Fruit fly (Drosophila melanogaster) whole organism, embryonic: ENCODE measurements around the gene mld.
A peak's percentile ranks its signal among the peaks of the same experiment; 100 is the strongest.

Experiments
- Abd-B ChIP-seq: fragments of 200-800 bp; sonication (Bioruptor generic); optimal IDR thresholded peaks from 2 replicates; lab custom pipeline; 2018; ENCODE audit warnings: missing biosample characterization, mild to moderate bottlenecking, missing genetic modification characterization, moderate library complexity
- CG1024 ChIP-seq: fragments of 200-800 bp; sonication (Bioruptor generic); IDR thresholded peaks from 2 replicates; pipeline ENCODE4 v1.3.6; 2022; ENCODE audit warnings: missing biosample characterization, missing genetic modification characterization
- CG10431 ChIP-seq: fragments of 200-800 bp; sonication (Bioruptor generic); optimal IDR thresholded peaks from 3 replicates; lab custom pipeline; 2018; ENCODE audit warnings: missing biosample characterization, mild to moderate bottlenecking, missing genetic modification characterization
- CG10462 ChIP-seq: fragments of 200-800 bp; sonication (Bioruptor generic); optimal IDR thresholded peaks from 2 replicates; lab custom pipeline; 2016; ENCODE audit warnings: missing biosample characterization, missing genetic modification characterization
- CG10565 ChIP-seq: fragments of 200-800 bp; sonication (Bioruptor generic); optimal IDR thresholded peaks from 3 replicates; lab custom pipeline; 2016; ENCODE audit warnings: missing biosample characterization, mild to moderate bottlenecking, missing genetic modification characterization
- CG11085 ChIP-seq: fragments of 200-800 bp; sonication (Bioruptor generic); IDR thresholded peaks from 2 replicates; pipeline ENCODE4 v1.3.6; 2022; ENCODE audit warnings: missing biosample characterization, missing genetic modification characterization
- CG12299 ChIP-seq: fragments of 200-800 bp; sonication (Bioruptor generic); optimal IDR thresholded peaks from 2 replicates; lab custom pipeline; 2018; ENCODE audit warnings: missing biosample characterization, mild to moderate bottlenecking, missing genetic modification characterization
- CG12391 ChIP-seq: fragments of 200-800 bp; sonication (Bioruptor generic); optimal IDR thresholded peaks from 3 replicates; lab custom pipeline; 2018; ENCODE audit warnings: missing biosample characterization, mild to moderate bottlenecking, missing genetic modification characterization, moderate library complexity
- CG16813 ChIP-seq: fragments of 200-800 bp; sonication (Bioruptor generic); IDR thresholded peaks from 3 replicates; pipeline ENCODE4 v1.3.6; 2022; ENCODE audit warnings: missing biosample characterization, missing genetic modification characterization; ENCODE audit not compliant: partially characterized antibody
- CG17612 ChIP-seq: fragments of 200-800 bp; sonication (Bioruptor generic); IDR thresholded peaks from 2 replicates; pipeline ENCODE4 v1.3.6; 2022; ENCODE audit warnings: missing biosample characterization, missing genetic modification characterization
- CG18011 ChIP-seq: fragments of 200-800 bp; sonication (Bioruptor generic); optimal IDR thresholded peaks from 2 replicates; lab custom pipeline; 2017; ENCODE audit warnings: missing biosample characterization, missing genetic modification characterization, mild to moderate bottlenecking, moderate library complexity, missing genotype
- CG2116 ChIP-seq: fragments of 200-800 bp; sonication (Bioruptor generic); optimal IDR thresholded peaks from 3 replicates; lab custom pipeline; 2018; ENCODE audit warnings: missing biosample characterization, mild to moderate bottlenecking, missing genetic modification characterization
- CG2202 ChIP-seq: fragments of 200-800 bp; sonication (Bioruptor generic); optimal IDR thresholded peaks from 2 replicates; lab custom pipeline; 2018; ENCODE audit warnings: missing biosample characterization, mild to moderate bottlenecking, missing genetic modification characterization
- CG2712 ChIP-seq: fragments of 200-800 bp; optimal IDR thresholded peaks from 3 replicates; lab custom pipeline; 2019; ENCODE audit warnings: missing biosample characterization, mild to moderate bottlenecking, missing genetic modification characterization, moderate library complexity
- CG4360 ChIP-seq: fragments of 200-800 bp; sonication (Bioruptor generic); IDR thresholded peaks from 2 replicates; pipeline ENCODE4 v1.3.6; 2022; ENCODE audit warnings: missing biosample characterization, missing genetic modification characterization
- CG8478 ChIP-seq: fragments of >200 bp; optimal IDR thresholded peaks from 2 replicates; lab custom pipeline; 2018
- CG8944 ChIP-seq: fragments of 200-800 bp; sonication (Bioruptor generic); optimal IDR thresholded peaks from 3 replicates; lab custom pipeline; 2016; ENCODE audit warnings: missing biosample characterization, missing genetic modification characterization
- CG9609 ChIP-seq: fragments of 200-800 bp; sonication (Bioruptor generic); optimal IDR thresholded peaks from 3 replicates; lab custom pipeline; 2016; ENCODE audit warnings: missing biosample characterization, missing genetic modification characterization
- CoRest ChIP-seq: fragments of 200-800 bp; sonication (Bioruptor generic); optimal IDR thresholded peaks from 3 replicates; lab custom pipeline; 2018; ENCODE audit warnings: missing biosample characterization, mild to moderate bottlenecking, missing genetic modification characterization, moderate library complexity
- Dfd ChIP-seq, 2 experiments: fragments of >200 bp; optimal IDR thresholded peaks; 2 replicates each; lab custom pipeline; 2017; ENCODE audit warnings: missing biosample characterization in 2 of 2, missing genetic modification characterization in 2 of 2
- Ets97D ChIP-seq: fragments of 200-800 bp; sonication (Bioruptor generic); optimal IDR thresholded peaks from 3 replicates; lab custom pipeline; 2016; ENCODE audit warnings: missing biosample characterization, missing genetic modification characterization
- Fer2 ChIP-seq: fragments of 200-800 bp; sonication (Bioruptor generic); optimal IDR thresholded peaks from 2 replicates; lab custom pipeline; 2018; ENCODE audit warnings: missing biosample characterization, mild to moderate bottlenecking, missing genetic modification characterization, moderate library complexity
- HHEX ChIP-seq: fragments of 200-800 bp; sonication (Bioruptor generic); optimal IDR thresholded peaks from 3 replicates; lab custom pipeline; 2017; ENCODE audit warnings: missing biosample characterization, mild to moderate bottlenecking, missing genetic modification characterization, missing genetic modification reagents
- Meics ChIP-seq: fragments of 200-800 bp; sonication (Bioruptor generic); optimal IDR thresholded peaks from 2 replicates; lab custom pipeline; 2017; ENCODE audit warnings: missing biosample characterization, mild to moderate bottlenecking, missing genetic modification characterization
- NC2α ChIP-seq: fragments of 200-800 bp; sonication (Bioruptor generic); optimal IDR thresholded peaks from 2 replicates; lab custom pipeline; 2016; ENCODE audit warnings: missing biosample characterization, missing genetic modification characterization
- Neu2 ChIP-seq: fragments of 200-800 bp; sonication (Bioruptor generic); optimal IDR thresholded peaks from 3 replicates; lab custom pipeline; 2016; ENCODE audit warnings: missing biosample characterization, missing genetic modification characterization, borderline replicate concordance
- Nf-YB ChIP-seq: fragments of 200-800 bp; sonication (Bioruptor generic); optimal IDR thresholded peaks from 3 replicates; lab custom pipeline; 2019; ENCODE audit warnings: missing biosample characterization, mild to moderate bottlenecking, missing genetic modification characterization, moderate library complexity
- Side ChIP-seq: fragments of 200-800 bp; sonication (Bioruptor generic); optimal IDR thresholded peaks from 2 replicates; lab custom pipeline; 2016; ENCODE audit warnings: missing biosample characterization, missing genetic modification characterization
- Stat92E ChIP-seq, 3 experiments: fragments of >200 bp in 2 of 3; fragments of 200-800 bp in 1 of 3; sonication (Bioruptor generic) in 1 of 3; optimal IDR thresholded peaks; 2 replicates each; lab custom pipeline; 2017 to 2019; ENCODE audit warnings: missing biosample characterization in 3 of 3, missing genetic modification characterization in 3 of 3, mild to moderate bottlenecking in 1 of 3, moderate library complexity in 1 of 3
- Trl ChIP-seq, 3 experiments: fragments of >200 bp in 2 of 3; fragments of 200-800 bp in 1 of 3; sonication (Bioruptor generic) in 1 of 3; optimal IDR thresholded peaks; 2 replicates in 1 of 3; 3 replicates in 2 of 3; lab custom pipeline; 2016 to 2017; ENCODE audit warnings: missing biosample characterization in 1 of 3, missing genetic modification characterization in 1 of 3
- ac ChIP-seq: fragments of 200-800 bp; sonication (Bioruptor generic); optimal IDR thresholded peaks from 3 replicates; lab custom pipeline; 2017; ENCODE audit warnings: missing biosample characterization, mild to moderate bottlenecking, missing genetic modification characterization
- az2 ChIP-seq: fragments of 200-800 bp; sonication (Bioruptor generic); optimal IDR thresholded peaks from 3 replicates; lab custom pipeline; 2016; ENCODE audit warnings: missing biosample characterization, missing genetic modification characterization
- bsh ChIP-seq, 2 experiments: fragments of 200-800 bp; sonication (Bioruptor generic); optimal IDR thresholded peaks; 2 replicates each; lab custom pipeline; 2017 to 2018; ENCODE audit warnings: mild to moderate bottlenecking in 2 of 2, missing biosample characterization in 2 of 2, missing genetic modification characterization in 2 of 2, moderate library complexity in 1 of 2
- corto ChIP-seq: fragments of 200-800 bp; sonication (Bioruptor generic); optimal IDR thresholded peaks from 2 replicates; lab custom pipeline; 2016; ENCODE audit warnings: missing biosample characterization, mild to moderate bottlenecking, missing genetic modification characterization, moderate library complexity
- crp ChIP-seq, 2 experiments: fragments of 200-800 bp; sonication (Bioruptor generic); optimal IDR thresholded peaks; 2 replicates in 1 of 2; 3 replicates in 1 of 2; lab custom pipeline; 2017; ENCODE audit warnings: missing biosample characterization in 2 of 2, missing genetic modification characterization in 2 of 2, mild to moderate bottlenecking in 1 of 2, moderate library complexity in 1 of 2
- dysf ChIP-seq: fragments of 200-800 bp; sonication (Bioruptor generic); IDR thresholded peaks from 3 replicates; pipeline ENCODE4 v1.3.6; 2022; ENCODE audit warnings: missing biosample characterization, missing genetic modification characterization
- exex ChIP-seq: fragments of 200-800 bp; sonication (Bioruptor generic); optimal IDR thresholded peaks from 4 replicates; lab custom pipeline; 2018; ENCODE audit warnings: missing biosample characterization, mild to moderate bottlenecking, missing genetic modification characterization, moderate library complexity
- gsb-n ChIP-seq: fragments of 200-800 bp; sonication (Bioruptor generic); optimal IDR thresholded peaks from 3 replicates; lab custom pipeline; 2018; ENCODE audit warnings: missing biosample characterization, mild to moderate bottlenecking, missing genetic modification characterization
- h ChIP-seq: fragments of >200 bp; optimal IDR thresholded peaks from 2 replicates; lab custom pipeline; 2017
- ham ChIP-seq: fragments of 200-800 bp; sonication (Bioruptor generic); IDR thresholded peaks from 2 replicates; pipeline ENCODE4 v1.3.6; 2022; ENCODE audit warnings: missing biosample characterization, missing genetic modification characterization
- lbe ChIP-seq: fragments of 200-800 bp; sonication (Bioruptor generic); optimal IDR thresholded peaks from 2 replicates; lab custom pipeline; 2016; ENCODE audit warnings: missing biosample characterization, mild to moderate bottlenecking, missing genetic modification characterization
- luna ChIP-seq: fragments of 200-800 bp; sonication (Bioruptor generic); optimal IDR thresholded peaks from 2 replicates; lab custom pipeline; 2016; ENCODE audit warnings: missing biosample characterization, missing genetic modification characterization
- pho ChIP-seq: fragments of 200-800 bp; sonication (Bioruptor generic); optimal IDR thresholded peaks from 2 replicates; lab custom pipeline; 2016; ENCODE audit warnings: missing biosample characterization, missing genetic modification characterization
- row ChIP-seq: fragments of 200-800 bp; sonication (Bioruptor generic); IDR thresholded peaks from 3 replicates; pipeline ENCODE4 v1.3.6; 2022; ENCODE audit warnings: missing biosample characterization, missing genetic modification characterization
- scrt ChIP-seq: fragments of 200-800 bp; sonication (Bioruptor generic); optimal IDR thresholded peaks from 2 replicates; lab custom pipeline; 2018; ENCODE audit warnings: missing biosample characterization, mild to moderate bottlenecking, missing genetic modification characterization, moderate library complexity
- sima ChIP-seq: fragments of 200-800 bp; sonication (Bioruptor generic); optimal IDR thresholded peaks from 2 replicates; lab custom pipeline; 2016; ENCODE audit warnings: missing biosample characterization, missing genetic modification characterization
- sr ChIP-seq: fragments of 200-800 bp; sonication (Bioruptor generic); IDR thresholded peaks from 3 replicates; pipeline ENCODE4 v1.3.6; 2022; ENCODE audit warnings: missing biosample characterization, missing genetic modification characterization
- tna ChIP-seq: fragments of 200-800 bp; sonication (Bioruptor generic); IDR thresholded peaks from 2 replicates; pipeline ENCODE4 v1.3.6; 2022; ENCODE audit warnings: missing biosample characterization, missing genetic modification characterization; ENCODE audit not compliant: partially characterized antibody
- toy ChIP-seq: fragments of 200-800 bp; sonication (Bioruptor generic); IDR thresholded peaks from 2 replicates; pipeline ENCODE4 v1.3.6; 2022; ENCODE audit warnings: missing biosample characterization, missing genetic modification characterization
- tx ChIP-seq: fragments of 200-800 bp; sonication (Bioruptor generic); optimal IDR thresholded peaks from 2 replicates; lab custom pipeline; 2016; ENCODE audit warnings: missing biosample characterization, missing genetic modification characterization
- wor ChIP-seq: fragments of 200-800 bp; sonication (Bioruptor generic); IDR thresholded peaks from 2 replicates; pipeline ENCODE4 v1.3.6; 2022; ENCODE audit warnings: missing biosample characterization, missing genetic modification characterization

The mld gene

DNA sequence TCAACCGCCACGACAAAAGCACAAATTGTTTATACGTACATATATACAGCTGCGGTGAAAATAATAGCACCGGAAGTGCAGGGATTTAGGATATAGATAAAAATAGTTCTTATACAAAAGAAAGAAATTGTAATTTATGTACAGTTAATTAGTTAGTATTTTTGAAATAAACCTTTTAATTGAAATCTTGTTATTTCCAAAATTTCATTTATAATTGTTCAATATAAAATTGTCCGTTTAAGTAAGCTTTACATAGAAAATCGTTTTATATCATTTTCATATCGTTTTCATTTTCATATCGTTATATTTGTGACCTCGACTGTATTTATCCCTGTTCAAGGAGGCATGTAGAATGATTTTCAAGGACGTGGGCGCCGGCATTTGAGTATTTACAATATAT, 11.3 kb upstream of the mld start (continued):
- TF ChIP-seq CG10431 = no peak
- no peak for TF ChIP-seq tna (GFP tag; lab: Robert Waterston, UW)
- no peak for TF ChIP-seq Trl (optimal IDR thresholded peaks at IDR 0.05; lab: Kevin White, UChicago)
- TF ChIP-seq Trl (GFP tag; optimal IDR thresholded peaks at IDR 0.05; lab: Kevin White, UChicago) = no peak
- TF ChIP-seq CG12391 = peak; percentile 70
- TF ChIP-seq Side (GFP tag; lab: Kevin White, UChicago) = no peak
- TF ChIP-seq exex (tag; lab: Kevin White, UChicago) = peak; percentile 37
- TF ChIP-seq pho (GFP tag; lab: Kevin White, UChicago) = peak; percentile 52
- peak; percentile 63 for TF ChIP-seq CG2712
- peak; percentile 20 for TF ChIP-seq az2 (GFP tag; lab: Kevin White, UChicago)
- no peak for TF ChIP-seq sima
- peak; percentile 67 for TF ChIP-seq scrt (GFP tag; lab: Kevin White, UChicago)
- no peak for TF ChIP-seq CG16813 (GFP tag; lab: Robert Waterston, UW)
- TF ChIP-seq bsh (GFP tag; optimal IDR thresholded peaks at IDR 0.05; lab: Kevin White, UChicago) = peak in 1 of 2 experiments; percentile 17
- TF ChIP-seq Stat92E (GFP tag; optimal IDR thresholded peaks at IDR 0.05; lab: Kevin White, UChicago) = no peak
- peak; percentile 47 for TF ChIP-seq Fer2 (tag; lab: Kevin White, UChicago)
- no peak for TF ChIP-seq Ets97D (GFP tag; lab: Kevin White, UChicago)
- TF ChIP-seq toy (GFP tag; lab: Robert Waterston, UW) = no peak
- no peak for TF ChIP-seq gsb-n (tag; lab: Kevin White, UChicago)
- peak; percentile 76 for TF ChIP-seq CoRest (tag; lab: Kevin White, UChicago)
- TF ChIP-seq lbe (GFP tag; lab: Kevin White, UChicago) = no peak
- TF ChIP-seq CG10462 (GFP tag; lab: Kevin White, UChicago) = no peak
- peak; percentile 62 for TF ChIP-seq CG12299 (tag; lab: Kevin White, UChicago)
- TF ChIP-seq ac (GFP tag; lab: Kevin White, UChicago) = no peak
- TF ChIP-seq CG11085 (GFP tag; lab: Robert Waterston, UW) = no peak
- TF ChIP-seq corto = no peak
- TF ChIP-seq CG8944 (GFP tag; lab: Kevin White, UChicago) = no peak
- TF ChIP-seq h (lab: Kevin White, UChicago) = no peak
- TF ChIP-seq dysf (GFP tag; lab: Robert Waterston, UW) = peak; percentile 65; the same call in 2 of the 3 replicates
- peak; percentile 84 for TF ChIP-seq Meics (GFP tag; lab: Kevin White, UChicago)
- no peak for TF ChIP-seq CG9609 (GFP tag; lab: Kevin White, UChicago)
- TF ChIP-seq CG1024 = no peak
- no peak for TF ChIP-seq luna
- TF ChIP-seq row = peak; percentile 57
- no peak for TF ChIP-seq wor (GFP tag; lab: Robert Waterston, UW)
- no peak for TF ChIP-seq CG18011 (GFP tag; lab: Kevin White, UChicago)
- TF ChIP-seq CG4360 (GFP tag; lab: Robert Waterston, UW) = no peak
- TF ChIP-seq sr (GFP tag; lab: Robert Waterston, UW) = no peak
- TF ChIP-seq ham (GFP tag; lab: Robert Waterston, UW) = no peak
- no peak for TF ChIP-seq CG2202 (tag; lab: Kevin White, UChicago)
- TF ChIP-seq CG2116 (GFP tag; lab: Kevin White, UChicago) = no peak
- no peak for TF ChIP-seq Neu2 (GFP tag; lab: Kevin White, UChicago)
- no peak for TF ChIP-seq Dfd (GFP tag; optimal IDR thresholded peaks at IDR 0.05; lab: Kevin White, UChicago)
- peak; percentile 39 for TF ChIP-seq HHEX (GFP tag; lab: Kevin White, UChicago)
- TF ChIP-seq CG17612 (GFP tag; lab: Robert Waterston, UW) = no peak
- no peak for TF ChIP-seq Abd-B (GFP tag; lab: Kevin White, UChicago)
- no peak for TF ChIP-seq CG8478 (lab: Kevin White, UChicago)
- TF ChIP-seq NC2α = no peak
- no peak for TF ChIP-seq CG10565
- TF ChIP-seq crp (GFP tag; optimal IDR thresholded peaks at IDR 0.05; lab: Kevin White, UChicago) = no peak
- TF ChIP-seq tx (GFP tag; lab: Kevin White, UChicago) = no peak
- peak; percentile 34 for TF ChIP-seq Nf-YB (GFP tag; lab: Kevin White, UChicago)
